Fruit fly (Drosophila melanogaster): ENCODE data around the gene CCT2.
A peak's percentile ranks its signal among the peaks of the same experiment; 100 is the strongest.

CCT2 gene

dm6 chrX:9075641-9076324 is 13.5 kb upstream of the CCT2 start (continued):
- no peak for TF ChIP-seq hkb (optimal IDR thresholded peaks at IDR 0.05)
- peak; percentile 36; the same call in 1 of the 2 replicates for TF ChIP-seq hkb (GFP tag; IDR thresholded peaks at IDR 0.05)
- TF ChIP-seq CoRest (tag; optimal IDR thresholded peaks at IDR 0.05), result peak; percentile 15
- TF ChIP-seq nmo (GFP tag; optimal IDR thresholded peaks at IDR 0.05), result peak; percentile 47
- TF ChIP-seq CG7839 (tag; optimal IDR thresholded peaks at IDR 0.05), result peak; percentile 26
- no peak for TF ChIP-seq D (optimal IDR thresholded peaks at IDR 0.05)
- peak; percentile 22 for TF ChIP-seq D (GFP tag; optimal IDR thresholded peaks at IDR 0.05)
- TF ChIP-seq MESR4 (GFP tag; optimal IDR thresholded peaks at IDR 0.05), result no peak
- TF ChIP-seq Pdp1 (GFP tag; optimal IDR thresholded peaks at IDR 0.05), result peak in 1 of 2 experiments; percentile 2
- peak; percentile 62 for TF ChIP-seq nom (GFP tag; optimal IDR thresholded peaks at IDR 0.05)
- peak; percentile 22 for TF ChIP-seq sqz (GFP tag; optimal IDR thresholded peaks at IDR 0.05)
- peak; percentile 30 for TF ChIP-seq gem (tag; optimal IDR thresholded peaks at IDR 0.05)
- peak; percentile 41; the same call in 1 of the 2 replicates for TF ChIP-seq CG31441 (GFP tag; IDR thresholded peaks at IDR 0.05)
- TF ChIP-seq sd (tag; optimal IDR thresholded peaks at IDR 0.05), result no peak
- peak; percentile 11 for TF ChIP-seq CG12391 (tag; optimal IDR thresholded peaks at IDR 0.05)
- TF ChIP-seq Optix (GFP tag; IDR thresholded peaks at IDR 0.05), result no peak
- no peak for TF ChIP-seq CG3407 (GFP tag; optimal IDR thresholded peaks at IDR 0.05)
- TF ChIP-seq CG7987 (GFP tag; optimal IDR thresholded peaks at IDR 0.05), result no peak
- TF ChIP-seq Hr51 (GFP tag; optimal IDR thresholded peaks at IDR 0.05), result peak in 1 of 2 experiments; percentile 29
- TF ChIP-seq grn (GFP tag; optimal IDR thresholded peaks at IDR 0.05), result no peak
- TF ChIP-seq dysf (GFP tag; IDR thresholded peaks at IDR 0.05), result 0 out of 3 replicates have a peak, but pooled peaks have one; percentile 30
- TF ChIP-seq sisA (GFP tag; IDR thresholded peaks at IDR 0.05), result 0 out of 2 replicates have a peak, but pooled peaks have one; percentile 10
- TF ChIP-seq Xbp1 (GFP tag; optimal IDR thresholded peaks at IDR 0.05), result peak; percentile 12
- TF ChIP-seq CG13424 (tag; optimal IDR thresholded peaks at IDR 0.05), result peak; percentile 34
- TF ChIP-seq Ptx1 (GFP tag; IDR thresholded peaks at IDR 0.05), result 0 out of 2 replicates have a peak, but pooled peaks have one; percentile 11
- peak; percentile 16 for TF ChIP-seq Oli (tag; optimal IDR thresholded peaks at IDR 0.05)
- TF ChIP-seq chinmo (GFP tag; IDR thresholded peaks at IDR 0.05; ENCODE audit: partially characterized antibody), result peak; percentile 51; the same call in 1 of the 4 replicates
- peak; percentile 30 for TF ChIP-seq CG17385 (GFP tag; optimal IDR thresholded peaks at IDR 0.05)
- no peak for TF ChIP-seq CG14710 (tag; optimal IDR thresholded peaks at IDR 0.05)
- peak; percentile 36 for TF ChIP-seq phol (tag; optimal IDR thresholded peaks at IDR 0.05)
- peak; percentile 57 for TF ChIP-seq Sox100B (GFP tag; optimal IDR thresholded peaks at IDR 0.05)
- peak; percentile 7 for TF ChIP-seq ind (GFP tag; optimal IDR thresholded peaks at IDR 0.05)
- no peak for TF ChIP-seq CG8765 (GFP tag; IDR thresholded peaks at IDR 0.05)
- TF ChIP-seq CG11504 (tag; optimal IDR thresholded peaks at IDR 0.05), result peak; percentile 52
- peak; percentile 41; the same call in 1 of the 2 replicates for TF ChIP-seq Drgx (GFP tag; IDR thresholded peaks at IDR 0.05)
- 0 out of 2 replicates have a peak, but pooled peaks have one; percentile 5 for TF ChIP-seq Xrp1 (GFP tag; IDR thresholded peaks at IDR 0.05)
- peak; percentile 33; the same call in 1 of the 2 replicates for TF ChIP-seq CG7372 (GFP tag; IDR thresholded peaks at IDR 0.05)
- peak; percentile 35 for TF ChIP-seq CG2678 (tag; optimal IDR thresholded peaks at IDR 0.05)
- TF ChIP-seq H2.0 (GFP tag; IDR thresholded peaks at IDR 0.05), result 0 out of 2 replicates have a peak, but pooled peaks have one; percentile 11
- peak; percentile 11 for TF ChIP-seq fd96Cb (tag; optimal IDR thresholded peaks at IDR 0.05)
- 0 out of 3 replicates have a peak, but pooled peaks have one; percentile 23 for TF ChIP-seq row (GFP tag; IDR thresholded peaks at IDR 0.05)
- TF ChIP-seq odd (GFP tag; optimal IDR thresholded peaks at IDR 0.05), result peak; percentile 2
- TF ChIP-seq CG4730 (GFP tag; IDR thresholded peaks at IDR 0.05), result no peak
- TF ChIP-seq CG17802 (tag; optimal IDR thresholded peaks at IDR 0.05), result no peak
- TF ChIP-seq dmrt99B (tag; optimal IDR thresholded peaks at IDR 0.05), result peak; percentile 61
- TF ChIP-seq CG30403 (GFP tag; optimal IDR thresholded peaks at IDR 0.05), result peak; percentile 32
- no peak for TF ChIP-seq CG18599 (GFP tag; optimal IDR thresholded peaks at IDR 0.05)
- peak; percentile 64 for TF ChIP-seq sens (GFP tag)
